Worm (Caenorhabditis elegans) whole organism, early embryonic: Measurements from ENCODE around the gene Y7A9A.1.

Source experiments
- B0310.2 ChIP-seq: sonication (generic microtip); optimal IDR thresholded peaks from 2 replicates; lab custom pipeline; 2016; ENCODE audit warnings: mild to moderate bottlenecking, missing genetic modification characterization, missing compliant biosample characterization
- F13C5.2 ChIP-seq: sonication (generic microtip); optimal IDR thresholded peaks from 2 replicates; lab custom pipeline; 2017; ENCODE audit warnings: mild to moderate bottlenecking, missing genetic modification characterization, inconsistent platforms, missing compliant biosample characterization
- aly-1 ChIP-seq: sonication (generic microtip); optimal IDR thresholded peaks from 2 replicates; lab custom pipeline; 2016; ENCODE audit warnings: missing genetic modification characterization, missing compliant biosample characterization
- ama-1 ChIP-seq: fragments of 150-350 bp; optimal IDR thresholded peaks from 2 replicates; lab custom pipeline; 2014
- ceh-13 ChIP-seq: fragments of 200-800 bp; sonication (Bioruptor generic); optimal IDR thresholded peaks from 2 replicates; lab custom pipeline; 2018; ENCODE audit warnings: mild to moderate bottlenecking, missing genetic modification characterization, missing compliant biosample characterization
- ceh-36 ChIP-seq: sonication (generic microtip); optimal IDR thresholded peaks from 2 replicates; lab custom pipeline; 2016; ENCODE audit warnings: missing genetic modification characterization, inconsistent platforms, missing compliant biosample characterization
- ets-7 ChIP-seq: sonication (generic microtip); optimal IDR thresholded peaks from 2 replicates; lab custom pipeline; 2016; ENCODE audit warnings: missing genotype, missing genetic modification characterization, missing compliant biosample characterization
- flt-1 ChIP-seq: fragments of 200-800 bp; sonication (Bioruptor generic); IDR thresholded peaks from 2 replicates; pipeline ENCODE4 v1.3.6; 2022; ENCODE audit warnings: missing genetic modification characterization, missing compliant biosample characterization
- hmbx-1 ChIP-seq: sonication (generic microtip); optimal IDR thresholded peaks from 2 replicates; lab custom pipeline; 2016; ENCODE audit warnings: mild to moderate bottlenecking, missing genetic modification characterization, missing compliant biosample characterization
- hmg-4 ChIP-seq: fragments of 200-800 bp; sonication (Bioruptor generic); optimal IDR thresholded peaks from 2 replicates; lab custom pipeline; 2018; ENCODE audit warnings: mild to moderate bottlenecking, missing genetic modification characterization, missing compliant biosample characterization
- hnd-1 ChIP-seq: sonication (generic microtip); optimal IDR thresholded peaks from 2 replicates; lab custom pipeline; 2016; ENCODE audit warnings: missing genetic modification characterization, missing compliant biosample characterization
- pes-1 ChIP-seq: fragments of 200-800 bp; sonication (Bioruptor generic); IDR thresholded peaks from 2 replicates; pipeline ENCODE4 v1.3.6; 2022; ENCODE audit warnings: missing genetic modification reagents, missing genetic modification characterization, missing compliant biosample characterization
- scrt-1 ChIP-seq: fragments of 200-800 bp; sonication (Bioruptor generic); IDR thresholded peaks from 2 replicates; pipeline ENCODE4 v1.3.6; 2022; ENCODE audit warnings: missing genetic modification characterization, missing compliant biosample characterization
- sea-1 ChIP-seq: fragments of 200-800 bp; sonication (Bioruptor generic); conservative IDR thresholded peaks from 2 replicates; pipeline ENCODE4 v1.3.6; 2022; ENCODE audit warnings: missing genetic modification characterization, missing compliant biosample characterization
- tbx-11 ChIP-seq: fragments of 200-800 bp; sonication (Bioruptor generic); IDR thresholded peaks from 2 replicates; pipeline ENCODE4 v1.3.6; 2022; ENCODE audit warnings: missing genetic modification characterization, missing compliant biosample characterization
- tbx-37 ChIP-seq: fragments of 200-800 bp; sonication (Bioruptor generic); conservative IDR thresholded peaks from 2 replicates; pipeline ENCODE4 v1.3.6; 2022; ENCODE audit warnings: missing genetic modification reagents, missing genetic modification characterization, missing compliant biosample characterization
- tra-4 ChIP-seq: sonication (generic microtip); optimal IDR thresholded peaks from 2 replicates; lab custom pipeline; 2017; ENCODE audit warnings: missing genetic modification characterization, missing compliant biosample characterization

Gene Y7A9A.1

ce11 chrIV:16172786-16173371, 23.9 kb upstream of the Y7A9A.1 start:
- TF ChIP-seq ceh-36 (tag; lab: Kevin White, UChicago) (peak; percentile 80), ets-7 (tag; lab: Kevin White, UChicago) (no peak), ama-1 (lab: Kevin White, UChicago) (no peak)

- TF ChIP-seq B0310.2 (tag; lab: Kevin White, UChicago): no peak
- no peak for TF ChIP-seq ceh-36 (tag; lab: Kevin White, UChicago)
- no peak for TF ChIP-seq sea-1 (GFP tag; lab: Robert Waterston, UW)
- TF ChIP-seq aly-1 (tag; lab: Kevin White, UChicago): no peak
- no peak for TF ChIP-seq hmbx-1 (tag; lab: Kevin White, UChicago)
- TF ChIP-seq tbx-37 (GFP tag; lab: Robert Waterston, UW): no peak
- TF ChIP-seq F13C5.2 (tag; lab: Kevin White, UChicago): no peak
- no peak for TF ChIP-seq ceh-13
- no peak for TF ChIP-seq hmg-4
- TF ChIP-seq ama-1 (lab: Kevin White, UChicago): no peak
- no peak for TF ChIP-seq pes-1 (GFP tag; lab: Robert Waterston, UW)
These were observed 20.0 kb upstream of the Y7A9A.1 start for ce11 chrIV:16176808-16177207.

ce11 chrIV:16178433-16178832, 18.4 kb upstream of the Y7A9A.1 start:
- TF ChIP-seq tbx-11 (GFP tag; lab: Robert Waterston, UW): no peak
- TF ChIP-seq hnd-1 (tag; lab: Kevin White, UChicago): no peak

- no peak for TF ChIP-seq B0310.2 (tag; lab: Kevin White, UChicago)
- no peak for TF ChIP-seq ceh-13
- TF ChIP-seq hnd-1 (tag; lab: Kevin White, UChicago): no peak
These were observed 15.8 kb upstream of the Y7A9A.1 start for ce11 chrIV:16180898-16181482.

ce11 chrIV:16184521-16184920, 12.3 kb upstream of the Y7A9A.1 start, which contains the start of gene Y105C5B.1413:
Y105C5B.1413 (minus strand) TSS chrIV:16184621.
- TF ChIP-seq ets-7 (tag; lab: Kevin White, UChicago) (no peak), B0310.2 (tag; lab: Kevin White, UChicago) (no peak), scrt-1 (GFP tag; lab: Robert Waterston, UW) (no peak), tra-4 (tag; lab: Kevin White, UChicago) (no peak), hmbx-1 (tag; lab: Kevin White, UChicago) (no peak), ceh-13 (no peak), hmg-4 (no peak)

ce11 chrIV:16186008-16186407, 10.8 kb upstream of the Y7A9A.1 start:
- TF ChIP-seq ceh-36 (tag; lab: Kevin White, UChicago) (no peak), hmbx-1 (tag; lab: Kevin White, UChicago) (no peak), tra-4 (tag; lab: Kevin White, UChicago) (no peak), scrt-1 (GFP tag; lab: Robert Waterston, UW) (no peak)

- TF ChIP-seq flt-1 (GFP tag; lab: Robert Waterston, UW): no peak
- no peak for TF ChIP-seq ets-7 (tag; lab: Kevin White, UChicago)
- TF ChIP-seq scrt-1 (GFP tag; lab: Robert Waterston, UW): no peak
- no peak for TF ChIP-seq hmg-4
- no peak for TF ChIP-seq ceh-36 (tag; lab: Kevin White, UChicago)
- no peak for TF ChIP-seq tbx-37 (GFP tag; lab: Robert Waterston, UW)
- no peak for TF ChIP-seq B0310.2 (tag; lab: Kevin White, UChicago)
- TF ChIP-seq sea-1 (GFP tag; lab: Robert Waterston, UW): no peak
These were observed 5.2 kb upstream of the Y7A9A.1 start for ce11 chrIV:16191597-16191996.

- no peak for TF ChIP-seq aly-1 (tag; lab: Kevin White, UChicago)
- no peak for TF ChIP-seq tra-4 (tag; lab: Kevin White, UChicago)
- no peak for TF ChIP-seq ceh-36 (tag; lab: Kevin White, UChicago)
- TF ChIP-seq flt-1 (GFP tag; lab: Robert Waterston, UW): no peak
- no peak for TF ChIP-seq hmbx-1 (tag; lab: Kevin White, UChicago)
- TF ChIP-seq hmg-4: no peak
- TF ChIP-seq B0310.2 (tag; lab: Kevin White, UChicago): no peak
- TF ChIP-seq tbx-11 (GFP tag; lab: Robert Waterston, UW): no peak
- TF ChIP-seq hnd-1 (tag; lab: Kevin White, UChicago): no peak
- no peak for TF ChIP-seq pes-1 (GFP tag; lab: Robert Waterston, UW)
These were observed 4.1 kb upstream of the Y7A9A.1 start for ce11 chrIV:16192754-16193153.

ce11 chrIV:16199831-16200230, 3.0 kb downstream of the Y7A9A.1 start:
- no peak for TF ChIP-seq pes-1 (GFP tag; lab: Robert Waterston, UW)
- TF ChIP-seq tbx-11 (GFP tag; lab: Robert Waterston, UW): no peak
- TF ChIP-seq ceh-13: no peak
- TF ChIP-seq tra-4 (tag; lab: Kevin White, UChicago): no peak
- TF ChIP-seq tbx-37 (GFP tag; lab: Robert Waterston, UW): no peak
- TF ChIP-seq hmg-4: no peak
- no peak for TF ChIP-seq scrt-1 (GFP tag; lab: Robert Waterston, UW)
- no peak for TF ChIP-seq ama-1 (lab: Kevin White, UChicago)
- TF ChIP-seq flt-1 (GFP tag; lab: Robert Waterston, UW): no peak
- no peak for TF ChIP-seq hnd-1 (tag; lab: Kevin White, UChicago)
- TF ChIP-seq hmbx-1 (tag; lab: Kevin White, UChicago): no peak
- no peak for TF ChIP-seq B0310.2 (tag; lab: Kevin White, UChicago)
- no peak for TF ChIP-seq ceh-36 (tag; lab: Kevin White, UChicago)
